Fruit fly (Drosophila melanogaster): ENCODE results near the gene CG15012.
A peak's percentile ranks its signal among the peaks of the same experiment; 100 is the strongest.

The CG15012 gene

DNA sequence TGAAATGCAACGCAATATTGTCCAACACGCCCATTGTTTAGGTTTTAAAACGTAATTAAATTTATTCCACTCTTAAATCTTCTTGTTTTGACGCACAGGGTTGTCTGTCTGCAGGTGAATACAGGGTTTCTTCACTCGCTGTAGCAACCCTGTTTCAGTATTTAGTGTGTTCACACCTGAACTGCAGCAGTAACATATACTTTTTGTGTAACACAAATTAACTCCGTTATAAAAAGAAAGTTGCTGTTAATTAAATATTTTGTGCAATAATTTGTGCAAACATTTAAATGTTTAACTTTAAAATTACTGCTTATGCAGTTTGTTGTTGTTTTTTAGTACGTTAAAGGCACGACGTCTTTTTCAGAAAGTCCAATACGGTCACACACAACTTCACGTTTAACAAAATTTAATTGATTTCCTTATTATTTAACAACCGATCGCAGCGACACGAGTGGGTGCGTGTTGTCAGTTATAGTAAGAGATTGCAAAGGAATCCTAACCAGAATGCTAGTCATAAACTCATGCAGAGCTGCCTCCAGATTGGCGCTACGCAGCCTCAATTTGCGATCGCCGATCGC is at the start of gene CG15012, which contains the start of gene Fdx2:
CG15012 (minus strand) TSS at position 127 of the 578 bp plus-strand sequence.
Fdx2 (plus strand) TSS at position 363 of the 578 bp plus-strand sequence.
- TF ChIP-seq Sp1 (GFP tag; optimal IDR thresholded peaks at IDR 0.05): peak; percentile 30
- TF ChIP-seq fru (GFP tag; optimal IDR thresholded peaks at IDR 0.05): peak; percentile 46
- no peak for TF ChIP-seq h (GFP tag; optimal IDR thresholded peaks at IDR 0.05)
- peak; percentile 33 for TF ChIP-seq Myc (optimal IDR thresholded peaks at IDR 0.05)
- TF ChIP-seq Abd-B (GFP tag; optimal IDR thresholded peaks at IDR 0.05): no peak
- peak; percentile 71 for TF ChIP-seq woc (GFP tag; optimal IDR thresholded peaks at IDR 0.05)
- no peak for TF ChIP-seq jim (GFP tag; optimal IDR thresholded peaks at IDR 0.05)
- TF ChIP-seq N (GFP tag; optimal IDR thresholded peaks at IDR 0.05): no peak
- peak; percentile 32 for TF ChIP-seq Jra (GFP tag; optimal IDR thresholded peaks at IDR 0.05)
- TF ChIP-seq Mio (GFP tag; optimal IDR thresholded peaks at IDR 0.05): no peak
- TF ChIP-seq rgr (GFP tag; optimal IDR thresholded peaks at IDR 0.05): peak; percentile 43
- TF ChIP-seq dmrt93B (GFP tag; optimal IDR thresholded peaks at IDR 0.05): no peak
- peak; percentile 8 for TF ChIP-seq ey (GFP tag; optimal IDR thresholded peaks at IDR 0.05)
- TF ChIP-seq pan (optimal IDR thresholded peaks at IDR 0.05): no peak
- TF ChIP-seq Hr83 (GFP tag; optimal IDR thresholded peaks at IDR 0.05; ENCODE audit: poor library complexity, severe bottlenecking): no peak

- TF ChIP-seq Vsx2 (GFP tag; optimal IDR thresholded peaks at IDR 0.05; ENCODE audit: partially characterized antibody) (no peak), Sp1 (GFP tag; optimal IDR thresholded peaks at IDR 0.05) (no peak), psq (GFP tag; optimal IDR thresholded peaks at IDR 0.05) (no peak), Abd-B (GFP tag; optimal IDR thresholded peaks at IDR 0.05) (no peak), pan (optimal IDR thresholded peaks at IDR 0.05) (no peak), rgr (GFP tag; optimal IDR thresholded peaks at IDR 0.05) (no peak), jim (GFP tag; optimal IDR thresholded peaks at IDR 0.05) (no peak), dsf (GFP tag; optimal IDR thresholded peaks at IDR 0.05; ENCODE audit: borderline replicate concordance) (no peak), lola (GFP tag; optimal IDR thresholded peaks at IDR 0.05) (no peak)
Measured at dm6 chr3L:4341078-4341477, 49.0 kb upstream of the CG15012 start.

DNA sequence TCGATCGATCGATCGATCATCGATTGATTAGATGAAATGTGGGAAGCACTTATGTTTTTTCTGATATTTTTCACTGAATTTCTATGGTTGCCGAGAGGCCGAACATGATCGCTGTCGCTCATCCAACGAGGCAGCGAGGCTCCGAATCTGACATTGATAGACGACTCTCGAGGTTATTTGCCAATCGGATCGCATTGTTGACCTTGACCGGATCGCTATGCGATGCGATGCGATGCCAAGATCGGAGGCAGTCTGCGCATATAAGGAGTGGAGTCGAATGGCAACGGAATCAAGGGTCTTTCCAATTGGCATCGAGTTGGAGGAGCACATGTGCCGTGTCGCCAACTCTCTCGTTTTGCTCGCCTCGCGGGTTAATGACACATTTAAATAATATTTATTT is 48.2 kb upstream of the CG15012 start:
- no peak for TF ChIP-seq br (GFP tag; optimal IDR thresholded peaks at IDR 0.05)
- no peak for TF ChIP-seq rgr (GFP tag; optimal IDR thresholded peaks at IDR 0.05)

- TF ChIP-seq Mio (GFP tag; optimal IDR thresholded peaks at IDR 0.05) (no peak), h (GFP tag; optimal IDR thresholded peaks at IDR 0.05) (no peak), jim (GFP tag; optimal IDR thresholded peaks at IDR 0.05) (no peak), HLH106 (tag; optimal IDR thresholded peaks at IDR 0.05) (no peak), dsf (GFP tag; optimal IDR thresholded peaks at IDR 0.05; ENCODE audit: borderline replicate concordance) (no peak), Rel (GFP tag; optimal IDR thresholded peaks at IDR 0.05) (no peak), Rel (tag; optimal IDR thresholded peaks at IDR 0.05) (no peak), Hr78 (GFP tag; optimal IDR thresholded peaks at IDR 0.05) (no peak), foxo (GFP tag; optimal IDR thresholded peaks at IDR 0.05) (no peak), brk (GFP tag; optimal IDR thresholded peaks at IDR 0.05) (no peak), rgr (GFP tag; optimal IDR thresholded peaks at IDR 0.05) (no peak), dmrt93B (GFP tag; optimal IDR thresholded peaks at IDR 0.05) (no peak), usp (GFP tag; optimal IDR thresholded peaks at IDR 0.05) (no peak), CrebA (GFP tag; optimal IDR thresholded peaks at IDR 0.05; ENCODE audit: borderline replicate concordance) (no peak), Abd-B (GFP tag; optimal IDR thresholded peaks at IDR 0.05) (no peak)
Measured at dm6 chr3L:4339525-4339924, 47.5 kb upstream of the CG15012 start.

DNA sequence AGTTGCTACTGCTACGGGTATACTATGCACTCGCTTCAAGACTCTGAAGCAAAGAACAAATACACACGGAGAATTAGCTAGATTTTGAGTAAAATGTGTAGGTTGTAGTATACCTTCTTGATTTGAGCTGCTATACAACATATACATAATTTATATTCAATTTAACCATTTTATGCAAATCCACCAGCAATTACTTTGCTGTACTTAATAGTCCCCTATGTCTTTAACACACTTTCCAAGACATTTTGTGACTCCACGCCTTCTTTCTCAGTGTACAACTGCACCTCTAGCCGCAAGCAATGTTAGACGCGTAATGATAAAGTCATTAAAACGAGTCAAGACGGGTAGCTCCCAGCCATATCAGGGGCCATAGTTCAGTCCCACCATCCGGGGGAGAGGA is 44.5 kb upstream of the CG15012 start:
- no peak for TF ChIP-seq Myc (optimal IDR thresholded peaks at IDR 0.05)
- no peak for TF ChIP-seq OdsH (GFP tag; optimal IDR thresholded peaks at IDR 0.05)
- TF ChIP-seq Vsx2 (GFP tag; optimal IDR thresholded peaks at IDR 0.05; ENCODE audit: partially characterized antibody): no peak
- TF ChIP-seq Dfd (GFP tag; optimal IDR thresholded peaks at IDR 0.05): no peak
- TF ChIP-seq brk (GFP tag; optimal IDR thresholded peaks at IDR 0.05): no peak
- TF ChIP-seq sv (GFP tag; optimal IDR thresholded peaks at IDR 0.05): no peak
- TF ChIP-seq Sp1 (GFP tag; optimal IDR thresholded peaks at IDR 0.05): no peak
- TF ChIP-seq pan (optimal IDR thresholded peaks at IDR 0.05): no peak

DNA sequence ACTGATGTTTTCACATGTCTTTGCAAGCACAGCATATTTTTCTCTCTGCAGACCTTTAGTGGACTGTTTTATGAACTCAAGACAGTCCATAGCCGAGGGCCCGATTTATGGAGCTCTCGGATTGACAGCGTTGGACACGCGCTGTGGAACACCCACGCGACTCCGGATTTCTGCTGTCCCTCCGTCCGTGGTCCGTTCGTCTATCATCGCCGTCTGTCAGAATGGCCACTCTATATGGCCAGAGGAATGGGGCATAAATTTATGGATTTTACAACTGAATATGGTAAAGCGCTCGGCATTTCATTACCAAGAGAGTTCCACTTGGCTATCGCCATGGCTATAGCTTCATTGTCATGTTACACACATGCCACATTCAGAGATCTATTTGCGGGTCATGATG is 36.0 kb upstream of the CG15012 start:
- TF ChIP-seq dl (GFP tag; optimal IDR thresholded peaks at IDR 0.05; ENCODE audit: insufficient read depth in 1 of 2, partially characterized antibody in 2 of 2): no peak
- no peak for TF ChIP-seq CG32264 (GFP tag; optimal IDR thresholded peaks at IDR 0.05)
- TF ChIP-seq Hnf4 (GFP tag; optimal IDR thresholded peaks at IDR 0.05): no peak
- no peak for TF ChIP-seq pan (optimal IDR thresholded peaks at IDR 0.05)
- no peak for TF ChIP-seq Rel (GFP tag; optimal IDR thresholded peaks at IDR 0.05)
- TF ChIP-seq Rel (tag; optimal IDR thresholded peaks at IDR 0.05): no peak

All from whole organism, wandering third instar larva.